Fruit fly (Drosophila melanogaster): ENCODE measurements around the gene ND-PDSW.
A peak's percentile ranks its signal among the peaks of the same experiment; 100 is the strongest.

ND-PDSW gene

dm6 chr2L:3449555-3450320 is 16.2 kb upstream of the ND-PDSW start, which contains the start of gene Snx1:
Gene Snx1 (plus strand): TSS chr2L:3449683.
- TF ChIP-seq usp (GFP tag; optimal IDR thresholded peaks at IDR 0.05) = no peak
- no peak for TF ChIP-seq Rel (GFP tag; optimal IDR thresholded peaks at IDR 0.05)
- peak; percentile 80 for TF ChIP-seq Rel (tag; optimal IDR thresholded peaks at IDR 0.05)
- TF ChIP-seq sage (GFP tag; optimal IDR thresholded peaks at IDR 0.05) = peak; percentile 64

DNA sequence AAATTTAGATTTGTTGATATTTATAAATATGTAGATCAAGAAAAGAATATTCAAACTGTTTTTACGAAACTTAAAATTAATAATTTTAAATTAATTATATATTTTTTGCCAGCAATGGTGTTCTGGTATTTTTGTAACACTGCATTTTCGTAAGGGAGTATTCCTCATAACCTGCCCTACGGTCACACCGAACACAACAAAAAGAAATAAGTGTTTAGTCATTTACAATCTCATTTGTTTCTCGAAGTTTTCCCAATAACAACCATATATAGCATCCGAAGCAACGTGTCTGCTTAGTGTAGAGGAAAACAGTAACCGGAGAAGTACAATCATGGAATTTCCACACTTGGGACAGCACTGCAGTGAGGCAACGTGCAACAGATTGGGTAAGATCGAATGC is 13.7 kb upstream of the ND-PDSW start, which contains the start of gene CG12795:
Gene CG12795 (plus strand): TSS at position 181 of the 400 bp plus-strand sequence.
- no peak for TF ChIP-seq Rel (GFP tag; optimal IDR thresholded peaks at IDR 0.05)
- peak; percentile 30 for TF ChIP-seq Rel (tag; optimal IDR thresholded peaks at IDR 0.05)
- no peak for TF ChIP-seq Jra (GFP tag; optimal IDR thresholded peaks at IDR 0.05)

- TF ChIP-seq CrebA (GFP tag; optimal IDR thresholded peaks at IDR 0.05; ENCODE audit: borderline replicate concordance) = no peak
- TF ChIP-seq tai (GFP tag; optimal IDR thresholded peaks at IDR 0.05) = no peak
- TF ChIP-seq Sp1 (GFP tag; optimal IDR thresholded peaks at IDR 0.05) = peak; percentile 81
- no peak for TF ChIP-seq usp (GFP tag; optimal IDR thresholded peaks at IDR 0.05)
- TF ChIP-seq rgr (GFP tag; optimal IDR thresholded peaks at IDR 0.05) = peak; percentile 77
- TF ChIP-seq Hr83 (GFP tag; optimal IDR thresholded peaks at IDR 0.05; ENCODE audit: poor library complexity, severe bottlenecking) = no peak
- no peak for TF ChIP-seq fru (GFP tag; optimal IDR thresholded peaks at IDR 0.05)
- TF ChIP-seq h (GFP tag; optimal IDR thresholded peaks at IDR 0.05) = no peak
- peak; percentile 47 for TF ChIP-seq sv (GFP tag; optimal IDR thresholded peaks at IDR 0.05)
- TF ChIP-seq Vsx2 (GFP tag; optimal IDR thresholded peaks at IDR 0.05; ENCODE audit: partially characterized antibody) = no peak
- TF ChIP-seq CG32264 (GFP tag; optimal IDR thresholded peaks at IDR 0.05) = no peak
- TF ChIP-seq Jra (GFP tag; optimal IDR thresholded peaks at IDR 0.05) = no peak
- TF ChIP-seq Mio (GFP tag; optimal IDR thresholded peaks at IDR 0.05) = no peak
- no peak for TF ChIP-seq Abd-B (GFP tag; optimal IDR thresholded peaks at IDR 0.05)
- peak; percentile 100 for TF ChIP-seq Myc (optimal IDR thresholded peaks at IDR 0.05)
- peak; percentile 86 for TF ChIP-seq HLH106 (tag; optimal IDR thresholded peaks at IDR 0.05)
- no peak for TF ChIP-seq dmrt93B (GFP tag; optimal IDR thresholded peaks at IDR 0.05)
- no peak for TF ChIP-seq jim (GFP tag; optimal IDR thresholded peaks at IDR 0.05)
- TF ChIP-seq N (GFP tag; optimal IDR thresholded peaks at IDR 0.05) = no peak
- TF ChIP-seq pan (optimal IDR thresholded peaks at IDR 0.05) = no peak
- no peak for TF ChIP-seq GATAd (GFP tag; optimal IDR thresholded peaks at IDR 0.05)
- TF ChIP-seq foxo (GFP tag; optimal IDR thresholded peaks at IDR 0.05) = no peak
- no peak for TF ChIP-seq woc (GFP tag; optimal IDR thresholded peaks at IDR 0.05)
- TF ChIP-seq psq (GFP tag; optimal IDR thresholded peaks at IDR 0.05) = peak; percentile 70
- TF ChIP-seq Hnf4 (GFP tag; optimal IDR thresholded peaks at IDR 0.05) = no peak
- no peak for TF ChIP-seq lola (GFP tag; optimal IDR thresholded peaks at IDR 0.05)
- no peak for TF ChIP-seq sage (GFP tag; optimal IDR thresholded peaks at IDR 0.05)
- no peak for TF ChIP-seq brk (GFP tag; optimal IDR thresholded peaks at IDR 0.05)
- TF ChIP-seq dl (GFP tag; optimal IDR thresholded peaks at IDR 0.05; ENCODE audit: insufficient read depth in 1 of 2, partially characterized antibody in 2 of 2) = no peak
- TF ChIP-seq OdsH (GFP tag; optimal IDR thresholded peaks at IDR 0.05) = peak; percentile 49
- TF ChIP-seq dsf (GFP tag; optimal IDR thresholded peaks at IDR 0.05; ENCODE audit: borderline replicate concordance) = no peak
- TF ChIP-seq br (GFP tag; optimal IDR thresholded peaks at IDR 0.05) = no peak
- TF ChIP-seq Rel (GFP tag; optimal IDR thresholded peaks at IDR 0.05) = no peak
- peak; percentile 65 for TF ChIP-seq Rel (tag; optimal IDR thresholded peaks at IDR 0.05)
- no peak for TF ChIP-seq Dif (GFP tag; optimal IDR thresholded peaks at IDR 0.05; ENCODE audit: partially characterized antibody)
- TF ChIP-seq CG9705 (GFP tag; optimal IDR thresholded peaks at IDR 0.05) = peak; percentile 84
- TF ChIP-seq Hr78 (GFP tag; optimal IDR thresholded peaks at IDR 0.05) = no peak
- TF ChIP-seq ey (GFP tag; optimal IDR thresholded peaks at IDR 0.05) = peak; percentile 9
- TF ChIP-seq Dfd (GFP tag; optimal IDR thresholded peaks at IDR 0.05) = no peak
Observed at dm6 chr2L:3457007-3457406, 8.9 kb upstream of the ND-PDSW start, which contains the start of the genes Cog3 and Sec5. Gene Cog3 (minus strand): TSS chr2L:3457064. Gene Sec5 (plus strand): TSS chr2L:3457302.
